Fruit fly (Drosophila melanogaster): ENCODE results near the gene tna.

The tna gene

DNA sequence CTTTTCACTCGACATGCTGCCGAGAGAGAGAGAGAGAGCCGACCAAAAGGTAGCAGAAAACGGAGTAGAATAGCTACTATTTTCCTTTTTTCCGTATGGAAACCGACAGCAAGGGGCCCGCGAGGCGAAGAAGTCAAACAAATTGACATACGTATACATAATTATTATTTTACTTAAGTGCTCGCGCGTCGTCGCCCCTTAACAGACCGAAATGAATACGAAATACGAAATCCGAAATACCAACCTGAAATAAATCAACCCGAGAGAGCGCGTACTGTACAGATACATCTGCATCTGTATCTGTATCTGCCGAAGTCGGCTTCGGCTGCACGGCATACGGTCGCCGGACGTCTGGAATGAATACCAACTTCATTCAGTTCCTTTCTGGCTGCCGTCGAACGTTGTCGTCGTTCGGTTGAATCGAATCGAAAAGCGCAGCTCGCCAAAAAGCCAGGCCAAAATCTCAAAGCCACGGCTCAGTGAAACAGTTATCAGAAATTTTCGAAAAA, 22.2 kb downstream of the tna start (continued):
- TF ChIP-seq CG7839 (tag; optimal IDR thresholded peaks at IDR 0.05) (peak; percentile 48), Dip2 (GFP tag; IDR thresholded peaks at IDR 0.05) (no peak), Hmr (GFP tag; optimal IDR thresholded peaks at IDR 0.05) (peak; percentile 43), usp (GFP tag; optimal IDR thresholded peaks at IDR 0.05) (no peak), CG3995 (GFP tag; optimal IDR thresholded peaks at IDR 0.05) (no peak), CG15073 (GFP tag; optimal IDR thresholded peaks at IDR 0.05) (no peak), CG8089 (GFP tag; optimal IDR thresholded peaks at IDR 0.05) (peak; percentile 38), corto (GFP tag; optimal IDR thresholded peaks at IDR 0.05) (peak; percentile 64), CoRest (tag; optimal IDR thresholded peaks at IDR 0.05) (peak; percentile 4), sc (optimal IDR thresholded peaks at IDR 0.05) (no peak), sc (GFP tag; optimal IDR thresholded peaks at IDR 0.05) (no peak), luna (GFP tag; optimal IDR thresholded peaks at IDR 0.05) (no peak), row (GFP tag; IDR thresholded peaks at IDR 0.05) (peak; percentile 30; the same call in 1 of the 3 replicates), bowl (GFP tag; IDR thresholded peaks at IDR 0.05) (no peak), CG12769 (tag; optimal IDR thresholded peaks at IDR 0.05) (peak; percentile 87), crc (GFP tag; optimal IDR thresholded peaks at IDR 0.05) (no peak), Ssrp (tag; optimal IDR thresholded peaks at IDR 0.05) (no peak)

- TF ChIP-seq PHDP (tag; optimal IDR thresholded peaks at IDR 0.05) (no peak), row (GFP tag; IDR thresholded peaks at IDR 0.05) (no peak), gt (GFP tag; IDR thresholded peaks at IDR 0.05) (no peak), fd96Cb (tag; optimal IDR thresholded peaks at IDR 0.05) (no peak), nom (GFP tag; optimal IDR thresholded peaks at IDR 0.05) (no peak), CG15073 (GFP tag; optimal IDR thresholded peaks at IDR 0.05) (no peak), CG14710 (tag; optimal IDR thresholded peaks at IDR 0.05) (peak; percentile 35), Rx (GFP tag; IDR thresholded peaks at IDR 0.05) (no peak), CG31365 (tag; optimal IDR thresholded peaks at IDR 0.05) (no peak), CG6791 (GFP tag; IDR thresholded peaks at IDR 0.05; ENCODE audit: partially characterized antibody) (no peak), al (GFP tag; IDR thresholded peaks at IDR 0.05) (no peak), az2 (GFP tag; optimal IDR thresholded peaks at IDR 0.05) (no peak), crc (GFP tag; optimal IDR thresholded peaks at IDR 0.05) (no peak), Ets97D (GFP tag; optimal IDR thresholded peaks at IDR 0.05) (no peak), emc (GFP tag; optimal IDR thresholded peaks at IDR 0.05) (no peak), salm (tag; optimal IDR thresholded peaks at IDR 0.05) (no peak), CG6254 (GFP tag; optimal IDR thresholded peaks at IDR 0.05) (no peak), Hr3 (GFP tag; optimal IDR thresholded peaks at IDR 0.05) (no peak), CG17361 (GFP tag; IDR thresholded peaks at IDR 0.05) (no peak), Lim3 (GFP tag; IDR thresholded peaks at IDR 0.05) (no peak), psq (GFP tag; optimal IDR thresholded peaks at IDR 0.05) (peak; percentile 0), CG18764 (GFP tag; optimal IDR thresholded peaks at IDR 0.05) (no peak), so (GFP tag; IDR thresholded peaks at IDR 0.05) (no peak), Doc3 (GFP tag; IDR thresholded peaks at IDR 0.05; ENCODE audit: partially characterized antibody) (no peak), ind (GFP tag; optimal IDR thresholded peaks at IDR 0.05) (no peak), CG2678 (tag; optimal IDR thresholded peaks at IDR 0.05) (no peak), br (optimal IDR thresholded peaks at IDR 0.05) (no peak), gsb (GFP tag; IDR thresholded peaks at IDR 0.05) (no peak), CG14050 (GFP tag; IDR thresholded peaks at IDR 0.05) (no peak), CkIIα-i1 (GFP tag; IDR thresholded peaks at IDR 0.05) (no peak), CG31388 (GFP tag; optimal IDR thresholded peaks at IDR 0.05) (no peak), Atf6 (GFP tag; IDR thresholded peaks at IDR 0.05) (no peak), CG12744 (GFP tag; optimal IDR thresholded peaks at IDR 0.05) (no peak), H15 (GFP tag; IDR thresholded peaks at IDR 0.05) (no peak), CG12071 (GFP tag; optimal IDR thresholded peaks at IDR 0.05) (no peak), gcm (GFP tag; optimal IDR thresholded peaks at IDR 0.05) (peak; percentile 1), Adf1 (GFP tag; IDR thresholded peaks at IDR 0.05) (no peak), Rfx (GFP tag; IDR thresholded peaks at IDR 0.05) (no peak)
Observed at dm6 chr3L:10858569-10858968, 23.2 kb downstream of the tna start.

Data from whole organism, embryonic.